Fruit fly (Drosophila melanogaster): ENCODE data around the gene frc.

The frc gene

DNA sequence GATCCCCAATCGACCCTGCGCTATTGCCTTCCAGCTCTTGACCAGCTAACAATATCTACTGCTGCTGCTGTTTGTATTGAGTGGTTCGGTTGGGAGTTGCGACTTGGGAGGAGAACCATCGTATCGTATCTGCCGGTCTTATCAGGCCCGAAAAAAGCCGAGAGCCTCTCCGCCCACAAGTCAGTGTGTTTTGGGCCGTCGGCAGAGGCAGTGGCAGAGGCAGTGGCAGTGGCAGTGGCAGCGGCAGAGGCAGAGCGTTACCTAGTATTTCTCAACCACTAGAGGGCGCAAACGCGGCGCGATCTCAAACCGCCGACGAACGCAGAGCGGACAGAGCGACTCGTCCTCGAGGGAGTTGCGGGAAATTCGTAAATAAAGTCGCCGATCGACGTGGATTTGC is 37.1 kb upstream of the frc start, which contains the start of gene SecCl:
Gene SecCl, plus strand, starts transcription at position 18 of the 400 bp plus-strand sequence.
- no peak for TF ChIP-seq toy (GFP tag; IDR thresholded peaks at IDR 0.05)
- no peak for TF ChIP-seq stwl (tag; optimal IDR thresholded peaks at IDR 0.05)
- TF ChIP-seq CG4424 (GFP tag; optimal IDR thresholded peaks at IDR 0.05) = no peak
- no peak for TF ChIP-seq ken (GFP tag; IDR thresholded peaks at IDR 0.05)
- TF ChIP-seq CG32767 (GFP tag; IDR thresholded peaks at IDR 0.05) = no peak
- no peak for TF ChIP-seq Hr3 (GFP tag; optimal IDR thresholded peaks at IDR 0.05)
- peak; percentile 39 for TF ChIP-seq CG10543 (GFP tag; optimal IDR thresholded peaks at IDR 0.05)
- TF ChIP-seq ham (GFP tag; IDR thresholded peaks at IDR 0.05) = no peak
- no peak for TF ChIP-seq CG11398 (GFP tag; optimal IDR thresholded peaks at IDR 0.05)
- TF ChIP-seq h (optimal IDR thresholded peaks at IDR 0.05) = no peak
- 0 out of 2 replicates have a peak, but pooled peaks have one; percentile 14 for TF ChIP-seq Rfx (GFP tag; IDR thresholded peaks at IDR 0.05)
- TF ChIP-seq B-H1 (GFP tag; IDR thresholded peaks at IDR 0.05) = no peak
- no peak for TF ChIP-seq CG11247 (GFP tag; IDR thresholded peaks at IDR 0.05)
- TF ChIP-seq CG3163 (GFP tag; optimal IDR thresholded peaks at IDR 0.05) = no peak
- peak; percentile 100 for TF ChIP-seq CG8290 (GFP tag; optimal IDR thresholded peaks at IDR 0.05)
- peak; percentile 63 to 95 for TF ChIP-seq CG8290 (tag; optimal IDR thresholded peaks at IDR 0.05)
- peak; percentile 60 for TF ChIP-seq HmgZ (tag; optimal IDR thresholded peaks at IDR 0.05)
- 0 out of 2 replicates have a peak, but pooled peaks have one; percentile 5 for TF ChIP-seq bowl (GFP tag; IDR thresholded peaks at IDR 0.05)
- TF ChIP-seq gsb (GFP tag; IDR thresholded peaks at IDR 0.05) = no peak
- no peak for TF ChIP-seq CG12236 (GFP tag; optimal IDR thresholded peaks at IDR 0.05)
- TF ChIP-seq CTCF (GFP tag; optimal IDR thresholded peaks at IDR 0.05) = peak; percentile 88
- peak; percentile 97 for TF ChIP-seq Adf1 (GFP tag; IDR thresholded peaks at IDR 0.05)
- no peak for TF ChIP-seq Pdp1 (GFP tag; optimal IDR thresholded peaks at IDR 0.05)
- TF ChIP-seq pfk (GFP tag; optimal IDR thresholded peaks at IDR 0.05) = no peak
- no peak for TF ChIP-seq fu2 (GFP tag; optimal IDR thresholded peaks at IDR 0.05)
- no peak for TF ChIP-seq zen (tag; optimal IDR thresholded peaks at IDR 0.05)
- 0 out of 2 replicates have a peak, but pooled peaks have one; percentile 11 for TF ChIP-seq aop (GFP tag; IDR thresholded peaks at IDR 0.05)
- TF ChIP-seq repo (GFP tag; optimal IDR thresholded peaks at IDR 0.05) = no peak
- peak; percentile 55; the same call in 1 of the 3 replicates for TF ChIP-seq ci (GFP tag; IDR thresholded peaks at IDR 0.05)
- no peak for TF ChIP-seq Taf1 (GFP tag; IDR thresholded peaks at IDR 0.05)
- no peak for TF ChIP-seq zen2 (GFP tag; IDR thresholded peaks at IDR 0.05; ENCODE audit: partially characterized antibody)
- TF ChIP-seq Drgx (GFP tag; IDR thresholded peaks at IDR 0.05) = no peak
- no peak for TF ChIP-seq BEAF-32 (GFP tag; optimal IDR thresholded peaks at IDR 0.05)
- no peak for TF ChIP-seq CG17829 (tag; optimal IDR thresholded peaks at IDR 0.05)
- TF ChIP-seq CG13894 (tag; optimal IDR thresholded peaks at IDR 0.05) = peak; percentile 90
- TF ChIP-seq Antp (GFP tag; optimal IDR thresholded peaks at IDR 0.05) = no peak
- TF ChIP-seq CG6813 (GFP tag; optimal IDR thresholded peaks at IDR 0.05) = no peak
- no peak for TF ChIP-seq Opbp (GFP tag; IDR thresholded peaks at IDR 0.05; ENCODE audit: partially characterized antibody)
- TF ChIP-seq Ada2b (GFP tag; IDR thresholded peaks at IDR 0.05) = no peak
- TF ChIP-seq exex (tag; optimal IDR thresholded peaks at IDR 0.05) = peak; percentile 31
- no peak for TF ChIP-seq CG17328 (GFP tag; IDR thresholded peaks at IDR 0.05)
- no peak for TF ChIP-seq tll (GFP tag; optimal IDR thresholded peaks at IDR 0.05)
- peak; percentile 63; the same call in 1 of the 3 replicates for TF ChIP-seq z (GFP tag; IDR thresholded peaks at IDR 0.05)
- TF ChIP-seq hbn (GFP tag; IDR thresholded peaks at IDR 0.05; ENCODE audit: partially characterized antibody) = no peak
- no peak for TF ChIP-seq dmrt99B (tag; optimal IDR thresholded peaks at IDR 0.05)
- TF ChIP-seq fru (optimal IDR thresholded peaks at IDR 0.05) = no peak
- no peak for TF ChIP-seq wor (GFP tag; IDR thresholded peaks at IDR 0.05)
- no peak for TF ChIP-seq CG18011 (GFP tag; optimal IDR thresholded peaks at IDR 0.05)
- no peak for TF ChIP-seq ato (GFP tag; IDR thresholded peaks at IDR 0.05; ENCODE audit: partially characterized antibody)
- TF ChIP-seq lab (GFP tag; optimal IDR thresholded peaks at IDR 0.05) = peak; percentile 23
- TF ChIP-seq sug (tag; optimal IDR thresholded peaks at IDR 0.05) = peak; percentile 44
- TF ChIP-seq otp (GFP tag; IDR thresholded peaks at IDR 0.05) = no peak
- no peak for TF ChIP-seq CG1529 (GFP tag; optimal IDR thresholded peaks at IDR 0.05)
